Worm (Caenorhabditis elegans): ENCODE data around the gene F18C5.10.

Gene F18C5.10

ce11 chrII:6561300-6561699, at the start of gene F18C5.10:
TSS of gene F18C5.10 (minus strand) at chrII:6561444.
- TF ChIP-seq fkh-3 (tag; optimal IDR thresholded peaks at IDR 0.05) (no peak), ceh-27 (GFP tag; optimal IDR thresholded peaks at IDR 0.05) (no peak), let-526 (GFP tag; IDR thresholded peaks at IDR 0.05) (0 out of 2 replicates have a peak, but pooled peaks have one; percentile 47), ama-1 (optimal IDR thresholded peaks at IDR 0.05) (peak; percentile 89), ama-1 (GFP tag; optimal IDR thresholded peaks at IDR 0.05) (no peak), cebp-1 (GFP tag; IDR thresholded peaks at IDR 0.05) (no peak), cebp-1 (tag; optimal IDR thresholded peaks at IDR 0.05) (peak; percentile 45), ets-4 (GFP tag; optimal IDR thresholded peaks at IDR 0.05) (no peak), attf-5 (GFP tag; optimal IDR thresholded peaks at IDR 0.05) (no peak), egrh-3 (GFP tag; IDR thresholded peaks at IDR 0.05) (no peak), Y95B8A.8 (GFP tag; IDR thresholded peaks at IDR 0.05) (no peak), hsf-1 (GFP tag; IDR thresholded peaks at IDR 0.05) (0 out of 2 replicates have a peak, but pooled peaks have one; percentile 47), mxl-1 (tag; optimal IDR thresholded peaks at IDR 0.05) (no peak), F33H1.4 (GFP tag; IDR thresholded peaks at IDR 0.05) (no peak), madf-10 (tag; optimal IDR thresholded peaks at IDR 0.05) (no peak), lsy-27 (tag; optimal IDR thresholded peaks at IDR 0.05; ENCODE audit: borderline replicate concordance, insufficient read depth) (no peak)

- no peak for TF ChIP-seq Y67H2A.10 (GFP tag; conservative IDR thresholded peaks at IDR 0.05)
- TF ChIP-seq Y53F4B.3 (GFP tag; IDR thresholded peaks at IDR 0.05), result no peak
- TF ChIP-seq pha-4 (tag; optimal IDR thresholded peaks at IDR 0.05), result no peak
- TF ChIP-seq F52B5.7 (tag; optimal IDR thresholded peaks at IDR 0.05), result no peak
- no peak for TF ChIP-seq ztf-28 (GFP tag; IDR thresholded peaks at IDR 0.05)
- no peak for TF ChIP-seq B0019.2 (GFP tag; conservative IDR thresholded peaks at IDR 0.05)
- TF ChIP-seq ZK185.1 (tag; optimal IDR thresholded peaks at IDR 0.05; ENCODE audit: poor library complexity, severe bottlenecking), result no peak
- TF ChIP-seq lin-26 (GFP tag; IDR thresholded peaks at IDR 0.05), result no peak
- TF ChIP-seq ets-4 (GFP tag; optimal IDR thresholded peaks at IDR 0.05), result no peak
- no peak for TF ChIP-seq B0035.1 (tag; optimal IDR thresholded peaks at IDR 0.05)
- no peak for TF ChIP-seq gei-17 (GFP tag; optimal IDR thresholded peaks at IDR 0.05)
Observed at ce11 chrII:6610262-6610661, 49.0 kb upstream of the F18C5.10 start.

ce11 chrII:6609315-6609842, 48.1 kb upstream of the F18C5.10 start, which contains the start of gene epg-5:
TSS of gene epg-5 (minus strand) at chrII:6609365.
- peak; percentile 54 for TF ChIP-seq pha-4 (tag; optimal IDR thresholded peaks at IDR 0.05)
- no peak for TF ChIP-seq ceh-27 (GFP tag; optimal IDR thresholded peaks at IDR 0.05)
- peak; percentile 78 for TF ChIP-seq attf-5 (GFP tag; optimal IDR thresholded peaks at IDR 0.05)
- no peak for TF ChIP-seq F57C9.4 (tag; optimal IDR thresholded peaks at IDR 0.05)
- TF ChIP-seq nhr-80 (tag; optimal IDR thresholded peaks at IDR 0.05), result peak; percentile 21
- no peak for TF ChIP-seq snpc-4 (GFP tag; optimal IDR thresholded peaks at IDR 0.05)
- TF ChIP-seq snpc-4 (tag; optimal IDR thresholded peaks at IDR 0.05), result peak in 1 of 4 experiments; percentile 3
- peak; percentile 9; the same call in 1 of the 2 replicates for TF ChIP-seq hmg-1.2 (GFP tag; IDR thresholded peaks at IDR 0.05)
- TF ChIP-seq akir-1 (GFP tag; optimal IDR thresholded peaks at IDR 0.05), result no peak
- TF ChIP-seq cebp-1 (GFP tag; IDR thresholded peaks at IDR 0.05), result no peak
- peak; percentile 29 for TF ChIP-seq cebp-1 (tag; optimal IDR thresholded peaks at IDR 0.05)

- TF ChIP-seq F37B4.10 (GFP tag; IDR thresholded peaks at IDR 0.05), result no peak
- TF ChIP-seq fkh-3 (tag; optimal IDR thresholded peaks at IDR 0.05), result no peak
- TF ChIP-seq ceh-100 (GFP tag; IDR thresholded peaks at IDR 0.05), result no peak
- TF ChIP-seq mcd-1 (GFP tag; IDR thresholded peaks at IDR 0.05), result no peak
- TF ChIP-seq mxl-1 (tag; optimal IDR thresholded peaks at IDR 0.05), result no peak
- TF ChIP-seq hsf-1 (GFP tag; IDR thresholded peaks at IDR 0.05), result no peak
- no peak for TF ChIP-seq ztf-3 (GFP tag; optimal IDR thresholded peaks at IDR 0.05)
- TF ChIP-seq rec-8 (tag; optimal IDR thresholded peaks at IDR 0.05), result no peak
- TF ChIP-seq lsy-27 (tag; optimal IDR thresholded peaks at IDR 0.05; ENCODE audit: borderline replicate concordance, insufficient read depth), result no peak
- no peak for TF ChIP-seq bed-2 (GFP tag; IDR thresholded peaks at IDR 0.05)
- no peak for TF ChIP-seq nhr-179 (tag; optimal IDR thresholded peaks at IDR 0.05)
- no peak for TF ChIP-seq ztf-22 (GFP tag; optimal IDR thresholded peaks at IDR 0.05)
- TF ChIP-seq lin-40 (tag; optimal IDR thresholded peaks at IDR 0.05), result no peak
- no peak for TF ChIP-seq madf-6 (GFP tag; IDR thresholded peaks at IDR 0.05)
- TF ChIP-seq F49E8.2 (tag; optimal IDR thresholded peaks at IDR 0.05; ENCODE audit: insufficient read depth), result no peak
- no peak for TF ChIP-seq madf-8 (GFP tag; conservative IDR thresholded peaks at IDR 0.05)
Observed at ce11 chrII:6608626-6609025, 47.4 kb upstream of the F18C5.10 start.
